Worm (Caenorhabditis elegans): ENCODE results near the gene Y48G9A.9.

ce11 chrIII:2117541-2117940 is 25.0 kb downstream of the Y48G9A.9 start, which contains the start of gene Y48G9A.6:
- no peak for TF ChIP-seq W03F9.2 (tag; optimal IDR thresholded peaks at IDR 0.05)
- no peak for TF ChIP-seq dao-5 (tag; optimal IDR thresholded peaks at IDR 0.05)
